Fruit fly (Drosophila melanogaster): Measurements from ENCODE around the gene Culd.

Culd gene

dm6 chr3L:8315141-8315816 lies 40.8 kb downstream of the Culd start, which contains the start of gene Cpsf6 (continued):
- TF ChIP-seq Sin3A (optimal IDR thresholded peaks at IDR 0.05) (peak; percentile 83), phol (tag; optimal IDR thresholded peaks at IDR 0.05) (peak; percentile 98), D19A (tag; optimal IDR thresholded peaks at IDR 0.05) (peak; percentile 37), wek (GFP tag; optimal IDR thresholded peaks at IDR 0.05) (peak; percentile 99), unpg (GFP tag; optimal IDR thresholded peaks at IDR 0.05) (peak; percentile 80), NfI (GFP tag; optimal IDR thresholded peaks at IDR 0.05) (peak; percentile 57), CG17385 (GFP tag; optimal IDR thresholded peaks at IDR 0.05) (peak; percentile 39), en (GFP tag; optimal IDR thresholded peaks at IDR 0.05) (no peak), ewg (GFP tag; optimal IDR thresholded peaks at IDR 0.05) (peak; percentile 19), MBD-R2 (GFP tag; IDR thresholded peaks at IDR 0.05) (peak; percentile 34; the same call in 1 of the 2 replicates), ranshi (GFP tag; IDR thresholded peaks at IDR 0.05) (no peak; the same call in 1 of the 2 replicates), abd-A (tag; optimal IDR thresholded peaks at IDR 0.05) (no peak), CG10565 (GFP tag; optimal IDR thresholded peaks at IDR 0.05) (no peak), CG17912 (GFP tag; optimal IDR thresholded peaks at IDR 0.05) (no peak), CG11695 (GFP tag; IDR thresholded peaks at IDR 0.05) (peak; percentile 60; the same call in 2 of the 3 replicates), sob (GFP tag; IDR thresholded peaks at IDR 0.05) (peak; percentile 58), klu (GFP tag; IDR thresholded peaks at IDR 0.05) (no peak), slp2 (GFP tag; optimal IDR thresholded peaks at IDR 0.05) (no peak), CG12744 (GFP tag; optimal IDR thresholded peaks at IDR 0.05) (no peak), hbn (GFP tag; IDR thresholded peaks at IDR 0.05; ENCODE audit: partially characterized antibody) (no peak), eve (GFP tag; optimal IDR thresholded peaks at IDR 0.05) (no peak), croc (GFP tag; conservative IDR thresholded peaks at IDR 0.05) (peak; percentile 34; the same call in 1 of the 3 replicates), CG10959 (GFP tag; IDR thresholded peaks at IDR 0.05) (no peak), Lim3 (GFP tag; IDR thresholded peaks at IDR 0.05) (no peak), CG14667 (GFP tag; IDR thresholded peaks at IDR 0.05) (peak; percentile 30; the same call in 1 of the 2 replicates), pnt (GFP tag; optimal IDR thresholded peaks at IDR 0.05) (no peak), CG12659 (GFP tag; optimal IDR thresholded peaks at IDR 0.05) (peak; percentile 60), Oaz (GFP tag; IDR thresholded peaks at IDR 0.05) (peak; percentile 31; the same call in 1 of the 2 replicates), nau (GFP tag; optimal IDR thresholded peaks at IDR 0.05) (no peak), CG34224 (GFP tag; IDR thresholded peaks at IDR 0.05; ENCODE audit: partially characterized antibody) (peak; percentile 36; the same call in 1 of the 3 replicates), bab2 (GFP tag; optimal IDR thresholded peaks at IDR 0.05) (no peak), caup (GFP tag; optimal IDR thresholded peaks at IDR 0.05; ENCODE audit: severe bottlenecking) (peak; percentile 16), CG30431 (GFP tag; optimal IDR thresholded peaks at IDR 0.05) (no peak), CG14860 (GFP tag; IDR thresholded peaks at IDR 0.05; ENCODE audit: partially characterized antibody) (no peak), CG6175 (GFP tag; IDR thresholded peaks at IDR 0.05) (no peak), Stat92E (GFP tag; optimal IDR thresholded peaks at IDR 0.05) (no peak), CG11247 (GFP tag; IDR thresholded peaks at IDR 0.05) (peak; percentile 39; the same call in 1 of the 2 replicates), CG11398 (GFP tag; optimal IDR thresholded peaks at IDR 0.05) (no peak), CG10979 (tag; optimal IDR thresholded peaks at IDR 0.05) (peak; percentile 64), h (optimal IDR thresholded peaks at IDR 0.05) (no peak), CG15601 (tag; optimal IDR thresholded peaks at IDR 0.05) (peak; percentile 69), repo (GFP tag; optimal IDR thresholded peaks at IDR 0.05) (no peak), CHES-1-like (GFP tag; optimal IDR thresholded peaks at IDR 0.05) (peak; percentile 66), vnd (GFP tag; IDR thresholded peaks at IDR 0.05; ENCODE audit: partially characterized antibody) (no peak), Antp (GFP tag; optimal IDR thresholded peaks at IDR 0.05) (no peak), CG31224 (GFP tag; IDR thresholded peaks at IDR 0.05) (peak; percentile 53), CG1603 (tag; optimal IDR thresholded peaks at IDR 0.05) (peak; percentile 87), zen2 (GFP tag; IDR thresholded peaks at IDR 0.05; ENCODE audit: partially characterized antibody) (no peak), CG12769 (tag; optimal IDR thresholded peaks at IDR 0.05) (peak; percentile 78)

Measured in whole organism, embryonic.